Fruit fly (Drosophila melanogaster): Measurements from ENCODE around the gene CG9986.

CG9986 gene

dm6 chr3R:28623564-28623963 is 17.7 kb downstream of the CG9986 start:
- no peak for TF ChIP-seq CG17801 (GFP tag; optimal IDR thresholded peaks at IDR 0.05; ENCODE audit: partially characterized antibody)

- no peak for TF ChIP-seq CG17801 (GFP tag; optimal IDR thresholded peaks at IDR 0.05; ENCODE audit: partially characterized antibody)
Observed at dm6 chr3R:28627267-28627666, 21.4 kb downstream of the CG9986 start.

- TF ChIP-seq CG17801 (GFP tag; optimal IDR thresholded peaks at IDR 0.05; ENCODE audit: partially characterized antibody): no peak
Observed at dm6 chr3R:28628696-28629095, 22.8 kb downstream of the CG9986 start.

DNA sequence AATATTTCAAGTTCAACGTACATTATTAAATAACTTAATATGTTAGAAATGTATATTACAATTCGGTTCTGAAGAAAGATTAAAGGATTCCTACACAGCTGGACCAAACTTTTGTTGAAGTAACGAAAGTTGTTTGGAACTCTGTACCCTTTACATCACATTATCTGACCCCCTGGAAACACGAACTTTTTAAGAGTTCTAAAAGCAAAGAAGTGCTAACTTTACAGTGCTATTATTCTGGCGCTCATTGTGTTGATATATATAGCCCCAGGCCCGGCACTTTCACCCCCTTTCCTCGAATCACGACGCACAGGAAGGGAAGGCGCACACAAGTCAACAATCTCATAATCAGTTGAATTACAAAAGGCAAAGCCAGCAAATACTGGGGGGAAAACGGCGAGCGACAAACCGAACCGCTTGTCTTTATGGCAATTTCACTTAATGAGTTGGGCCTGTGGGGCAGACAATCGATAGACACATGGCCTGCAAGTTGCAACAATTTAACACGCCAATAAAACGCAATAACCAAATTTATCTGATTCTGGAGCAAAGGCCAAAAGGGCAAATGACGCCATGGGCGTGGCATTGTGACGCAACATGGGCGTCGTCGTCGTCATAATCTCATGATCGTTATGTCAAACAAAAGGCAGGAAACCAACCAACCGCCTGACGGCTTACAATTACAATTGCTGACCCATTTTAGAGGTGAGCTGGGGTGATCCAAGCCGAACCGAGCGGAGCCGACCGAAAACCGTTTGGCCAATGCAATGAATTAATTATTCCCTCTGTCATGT is 23.5 kb downstream of the CG9986 start:
- TF ChIP-seq CG17801 (GFP tag; optimal IDR thresholded peaks at IDR 0.05; ENCODE audit: partially characterized antibody): no peak

- no peak for TF ChIP-seq CG17801 (GFP tag; optimal IDR thresholded peaks at IDR 0.05; ENCODE audit: partially characterized antibody)
Observed at dm6 chr3R:28630092-28630491, 24.2 kb downstream of the CG9986 start.

dm6 chr3R:28630861-28631260 is 25.0 kb downstream of the CG9986 start:
- no peak for TF ChIP-seq CG17801 (GFP tag; optimal IDR thresholded peaks at IDR 0.05; ENCODE audit: partially characterized antibody)

DNA sequence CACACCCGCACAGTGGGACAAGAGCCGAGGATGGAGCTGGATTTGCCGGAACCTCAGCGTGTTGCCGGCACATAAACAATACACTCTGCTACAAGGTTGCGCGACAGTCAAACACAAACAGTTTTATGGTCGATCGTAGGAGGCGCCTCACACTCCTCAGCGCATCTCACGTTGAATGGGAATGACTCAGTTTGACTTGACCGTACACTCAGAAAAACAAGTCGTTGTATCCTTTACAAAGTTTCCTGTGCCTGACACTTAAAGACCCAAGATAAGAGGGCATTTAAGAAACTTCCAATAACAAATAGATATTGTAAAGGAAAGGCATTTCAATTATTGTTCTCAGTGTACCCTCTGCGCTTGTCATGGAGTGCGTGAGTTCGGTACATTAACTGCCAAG is 25.9 kb downstream of the CG9986 start:
- no peak for TF ChIP-seq CG17801 (GFP tag; optimal IDR thresholded peaks at IDR 0.05; ENCODE audit: partially characterized antibody)

- peak; percentile 80 for TF ChIP-seq CG17801 (GFP tag; optimal IDR thresholded peaks at IDR 0.05; ENCODE audit: partially characterized antibody)
Observed at dm6 chr3R:28633746-28634145, 27.9 kb downstream of the CG9986 start.

DNA sequence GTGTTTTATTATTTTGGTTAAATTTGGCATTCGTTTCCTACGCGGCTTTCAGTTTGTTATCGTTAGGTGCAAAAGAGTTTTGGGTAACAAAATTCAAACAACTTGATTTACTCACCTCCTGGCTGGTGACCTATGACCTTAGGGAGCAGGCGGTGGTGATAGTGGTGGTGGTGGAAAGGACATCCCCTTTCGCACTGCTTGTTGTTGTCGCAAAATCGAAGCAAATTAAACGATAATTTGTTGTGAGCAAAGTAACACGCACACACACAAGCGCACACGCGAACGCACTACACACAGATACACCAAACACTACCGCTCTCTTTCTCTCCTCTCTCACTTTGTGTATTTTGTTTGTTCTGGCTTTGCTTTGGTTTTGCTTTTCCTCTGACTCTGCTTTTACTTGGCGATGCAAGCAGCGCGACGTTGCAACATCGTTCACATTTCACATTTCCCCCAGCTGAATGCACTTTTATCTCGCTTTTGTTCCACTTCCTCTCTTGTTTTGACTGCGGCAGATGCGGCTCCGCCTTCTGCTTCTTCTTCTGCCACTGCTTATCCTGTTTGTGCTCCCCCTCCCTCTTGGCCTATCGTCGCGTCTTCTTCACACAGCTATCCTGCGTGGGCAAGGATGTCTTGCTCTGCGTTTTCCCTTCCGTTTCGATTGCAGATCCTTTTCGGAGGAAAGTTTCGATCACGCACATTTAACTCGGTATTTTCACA is 28.5 kb downstream of the CG9986 start:
- TF ChIP-seq CG17801 (GFP tag; optimal IDR thresholded peaks at IDR 0.05; ENCODE audit: partially characterized antibody): no peak

DNA sequence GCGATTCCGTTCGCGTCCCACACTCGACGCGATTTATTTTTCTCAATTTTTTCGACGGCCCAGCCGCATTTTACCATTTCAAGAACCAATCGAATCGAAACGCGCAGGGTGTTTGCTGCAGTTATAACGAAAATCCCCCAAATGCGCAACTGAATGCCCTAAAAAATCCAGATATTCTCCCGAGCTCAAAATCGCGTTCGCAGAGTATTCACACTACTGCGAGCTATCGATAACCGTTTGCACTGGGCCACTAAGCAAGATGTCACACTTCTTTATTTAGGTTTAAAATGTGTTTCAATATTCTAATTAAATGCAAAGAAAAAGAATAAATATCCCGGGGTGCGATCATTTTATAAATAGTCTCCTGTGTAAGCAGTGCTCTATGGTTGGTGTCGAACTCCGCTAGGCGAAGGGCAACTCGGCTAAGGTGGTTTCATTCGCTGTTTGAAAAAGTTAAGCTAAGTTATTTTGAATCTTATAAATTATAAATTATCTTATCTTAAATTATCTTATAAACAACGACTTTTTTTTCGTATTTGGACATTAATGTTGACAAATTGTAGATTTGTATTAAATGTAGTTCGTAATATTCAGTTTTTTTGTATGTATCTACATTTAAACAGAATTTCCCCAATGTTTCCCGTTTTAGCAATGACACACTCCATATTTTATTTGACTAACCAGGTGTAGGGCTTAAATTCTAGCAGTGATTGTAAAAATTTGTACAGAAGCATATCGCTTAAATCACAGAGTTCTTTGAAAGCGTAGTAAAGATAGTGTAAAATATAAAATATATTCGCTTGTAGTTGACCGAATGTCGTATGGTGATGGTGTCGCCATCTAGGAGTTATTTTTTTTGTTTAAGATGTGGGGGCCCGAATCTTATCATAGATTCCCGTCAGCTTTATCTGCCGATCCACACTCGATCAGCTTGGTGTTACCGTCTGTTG is 29.4 kb downstream of the CG9986 start, which contains the start of gene CG10011:
TSS of gene CG10011 (minus strand) at position 119 of the 950 bp plus-strand sequence.
- TF ChIP-seq CG17801 (GFP tag; optimal IDR thresholded peaks at IDR 0.05; ENCODE audit: partially characterized antibody): no peak

DNA sequence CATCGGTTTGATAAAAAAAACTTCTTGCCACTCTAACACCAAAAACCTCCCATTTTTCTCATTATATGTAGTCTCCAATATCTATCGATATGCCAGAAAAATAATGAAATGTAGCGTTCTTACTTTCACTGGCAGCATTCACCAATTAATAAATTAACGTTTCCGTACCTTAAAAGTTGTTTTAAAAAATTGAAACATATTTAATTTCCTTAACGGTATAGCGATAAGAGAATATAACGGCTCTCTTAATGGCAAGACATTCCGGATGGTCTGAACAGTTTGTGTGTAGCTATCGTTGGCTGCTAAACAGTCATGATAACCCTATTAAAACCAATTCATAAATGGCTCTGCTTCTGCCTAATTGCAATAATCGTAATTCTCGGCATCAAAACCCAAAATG is 30.2 kb downstream of the CG9986 start, which contains the start of gene CG9988:
TSS of gene CG9988 (plus strand) at position 301 of the 400 bp plus-strand sequence.
- TF ChIP-seq CG17801 (GFP tag; optimal IDR thresholded peaks at IDR 0.05; ENCODE audit: partially characterized antibody): no peak

- TF ChIP-seq CG17801 (GFP tag; optimal IDR thresholded peaks at IDR 0.05; ENCODE audit: partially characterized antibody): no peak
Observed at dm6 chr3R:28642791-28643190, 36.9 kb downstream of the CG9986 start, which contains the start of gene CG14062. TSS of gene CG14062 (minus strand) at chr3R:28642891.

- no peak for TF ChIP-seq CG17801 (GFP tag; optimal IDR thresholded peaks at IDR 0.05; ENCODE audit: partially characterized antibody)
Observed at dm6 chr3R:28650380-28650779, 44.5 kb downstream of the CG9986 start, which contains the start of gene CG31050. TSS of gene CG31050 (minus strand) at chr3R:28650480.

dm6 chr3R:28654596-28654995 is 48.7 kb downstream of the CG9986 start:
- no peak for TF ChIP-seq CG17801 (GFP tag; optimal IDR thresholded peaks at IDR 0.05; ENCODE audit: partially characterized antibody)
